Fruit fly (Drosophila melanogaster): ENCODE results near the gene Nnk.
"Not testable (repeated sequence)": the region's sequence is repeated elsewhere in the genome, so short reads cannot be mapped to it uniquely, and the experiment has no call there.

The Nnk gene

dm6 chr3R:17776952-17777407, 28.1 kb downstream of the Nnk start:
- TF ChIP-seq Met (GFP tag; optimal IDR thresholded peaks at IDR 0.05), result no peak
- TF ChIP-seq CG34406 (GFP tag; optimal IDR thresholded peaks at IDR 0.05), result no peak
- TF ChIP-seq svp (GFP tag), result peak; percentile 41
- no peak for TF ChIP-seq CG11902 (GFP tag; optimal IDR thresholded peaks at IDR 0.05)
- TF ChIP-seq CG3919 (GFP tag; optimal IDR thresholded peaks at IDR 0.05), result no peak
- TF ChIP-seq CG15336 (GFP tag; IDR thresholded peaks at IDR 0.05), result no peak
- TF ChIP-seq Hr4 (GFP tag; optimal IDR thresholded peaks at IDR 0.05), result peak; percentile 24
- TF ChIP-seq CG8632 (GFP tag; optimal IDR thresholded peaks at IDR 0.05), result no peak
- TF ChIP-seq CG8319 (GFP tag; optimal IDR thresholded peaks at IDR 0.05), result no peak
- no peak for TF ChIP-seq vri (GFP tag; optimal IDR thresholded peaks at IDR 0.05)
- TF ChIP-seq Eip78C (GFP tag), result peak; percentile 57
- no peak for TF ChIP-seq CG1621 (tag; optimal IDR thresholded peaks at IDR 0.05)
- TF ChIP-seq Eip75B (GFP tag; optimal IDR thresholded peaks at IDR 0.05), result no peak
- TF ChIP-seq CG6163 (GFP tag; IDR thresholded peaks at IDR 0.05), result 0 out of 3 replicates have a peak, but pooled peaks have one; percentile 32
- no peak for TF ChIP-seq CG6276 (GFP tag; optimal IDR thresholded peaks at IDR 0.05)
- TF ChIP-seq CG32006 (GFP tag; optimal IDR thresholded peaks at IDR 0.05), result peak; percentile 29
- peak; percentile 2 for TF ChIP-seq CG10631 (GFP tag; optimal IDR thresholded peaks at IDR 0.05)
- no peak for TF ChIP-seq Sox15 (GFP tag; optimal IDR thresholded peaks at IDR 0.05)
- no peak for TF ChIP-seq achi (GFP tag; optimal IDR thresholded peaks at IDR 0.05)

DNA sequence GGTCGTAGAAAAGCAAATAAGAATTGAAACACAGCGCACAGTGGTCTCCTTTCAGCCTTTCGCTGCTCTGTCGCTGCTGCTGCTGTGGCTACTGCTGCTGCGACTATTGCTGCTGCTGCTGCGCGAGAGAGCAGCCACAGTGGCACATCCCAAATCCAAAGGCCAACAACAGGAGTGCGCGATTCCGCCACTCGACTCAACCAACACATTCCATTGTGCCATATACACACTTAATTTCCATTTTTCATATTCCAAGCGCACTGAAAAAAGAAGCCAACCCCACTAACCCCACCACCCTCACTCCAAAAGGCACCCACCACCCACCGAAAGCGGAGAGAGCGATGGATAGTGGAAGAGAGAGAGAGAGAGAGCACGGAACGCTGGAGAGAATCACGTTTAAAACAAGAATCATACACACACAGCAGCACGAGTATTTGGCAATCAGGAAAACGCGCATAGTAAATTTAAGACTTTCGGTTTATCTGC, 28.9 kb downstream of the Nnk start:
- 0 out of 3 replicates have a peak, but pooled peaks have one; percentile 25 for TF ChIP-seq CG6163 (GFP tag; IDR thresholded peaks at IDR 0.05)
- TF ChIP-seq CG10631 (GFP tag; optimal IDR thresholded peaks at IDR 0.05), result no peak

DNA sequence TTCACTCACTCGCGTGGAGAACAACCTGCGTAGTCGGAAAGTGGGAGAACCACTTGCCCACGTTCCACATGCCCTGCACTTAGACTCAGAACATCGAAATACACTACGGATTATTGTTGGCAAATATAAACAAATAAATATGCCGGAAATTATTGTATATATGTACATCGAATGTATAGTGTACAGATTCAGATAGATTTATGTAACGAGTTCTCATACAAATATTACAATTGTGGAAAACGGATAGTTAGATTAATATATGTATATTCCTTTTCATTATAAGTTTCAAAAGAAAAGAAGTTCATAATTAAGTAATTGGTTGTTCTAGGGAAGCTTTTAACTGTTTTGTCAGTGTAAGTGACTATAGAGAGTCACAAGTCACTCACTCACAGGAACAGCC, 30.5 kb downstream of the Nnk start:
- TF ChIP-seq CG16779 (tag; optimal IDR thresholded peaks at IDR 0.05) (no peak), CG8319 (GFP tag; optimal IDR thresholded peaks at IDR 0.05) (no peak), CG31627 (GFP tag; optimal IDR thresholded peaks at IDR 0.05) (no peak), CG10631 (GFP tag; optimal IDR thresholded peaks at IDR 0.05) (peak; percentile 27), Eip78C (GFP tag) (peak; percentile 38), Eip75B (GFP tag; optimal IDR thresholded peaks at IDR 0.05) (peak; percentile 3), Smox (GFP tag; optimal IDR thresholded peaks at IDR 0.05) (no peak), CG15336 (GFP tag; IDR thresholded peaks at IDR 0.05) (peak; percentile 28; the same call in 1 of the 2 replicates), achi (GFP tag; optimal IDR thresholded peaks at IDR 0.05) (peak; percentile 14), CG32006 (GFP tag; optimal IDR thresholded peaks at IDR 0.05) (peak; percentile 47), CG6854 (GFP tag; optimal IDR thresholded peaks at IDR 0.05) (no peak), CG3919 (GFP tag; optimal IDR thresholded peaks at IDR 0.05) (peak; percentile 32), CG10669 (GFP tag; optimal IDR thresholded peaks at IDR 0.05) (peak; percentile 23), OdsH (GFP tag; optimal IDR thresholded peaks at IDR 0.05) (peak; percentile 9), acj6 (GFP tag; optimal IDR thresholded peaks at IDR 0.05) (peak; percentile 4), CG4318 (GFP tag; optimal IDR thresholded peaks at IDR 0.05) (peak; percentile 4)

DNA sequence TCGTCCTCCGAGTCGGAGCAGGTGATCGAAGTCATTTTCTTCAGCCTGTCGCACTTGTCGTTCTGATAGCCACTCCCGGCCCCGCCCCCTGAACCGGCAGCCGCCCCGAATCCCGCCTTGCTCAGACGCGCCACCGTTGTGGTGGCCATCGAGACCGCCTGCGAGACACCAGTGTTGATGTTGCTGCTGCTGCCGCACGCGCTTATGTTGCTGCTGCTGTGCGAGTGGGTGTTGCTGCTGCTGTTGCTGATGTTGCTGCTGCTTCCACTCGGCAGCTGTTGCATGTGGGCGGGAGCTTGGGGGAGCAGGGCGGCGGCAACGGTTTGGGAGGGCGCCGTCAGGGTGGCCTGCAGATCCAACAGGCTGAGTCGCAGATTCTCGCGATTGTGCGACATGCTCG, 31.2 kb downstream of the Nnk start:
- TF ChIP-seq lz (GFP tag; optimal IDR thresholded peaks at IDR 0.05) (no peak), pdm3 (GFP tag; optimal IDR thresholded peaks at IDR 0.05) (no peak), fd85E (GFP tag; optimal IDR thresholded peaks at IDR 0.05) (no peak), Eip93F (GFP tag; optimal IDR thresholded peaks at IDR 0.05) (no peak), Sox102F (GFP tag; optimal IDR thresholded peaks at IDR 0.05) (no peak), CG31627 (GFP tag; optimal IDR thresholded peaks at IDR 0.05) (no peak), svp (GFP tag) (no peak), CG6854 (GFP tag; optimal IDR thresholded peaks at IDR 0.05) (no peak), CG15336 (GFP tag; IDR thresholded peaks at IDR 0.05) (no peak), CG8632 (GFP tag; optimal IDR thresholded peaks at IDR 0.05) (no peak), Met (GFP tag; optimal IDR thresholded peaks at IDR 0.05) (no peak)

DNA sequence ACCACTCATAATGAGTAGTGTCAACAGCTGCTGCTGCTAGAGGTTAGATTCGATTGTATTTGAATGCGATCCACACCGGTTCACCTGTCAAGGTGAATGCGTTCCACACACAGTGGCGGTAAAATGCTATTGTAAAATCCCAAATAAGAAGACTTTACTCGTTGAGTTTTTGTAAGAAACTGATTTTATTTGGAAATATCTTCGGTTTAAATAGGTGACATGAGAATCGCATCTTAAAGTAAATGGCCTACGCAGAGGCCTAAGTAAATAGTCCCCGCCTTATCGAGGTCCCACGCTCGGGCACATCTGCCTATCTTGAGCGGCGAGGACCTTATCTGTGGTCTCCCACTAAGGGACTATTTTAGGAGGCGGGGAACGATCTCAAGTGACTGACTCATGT, 42.0 kb downstream of the Nnk start, which contains the start of gene TyrR:
Gene TyrR, minus strand, starts transcription at position 101 of the 400 bp plus-strand sequence.
- TF ChIP-seq CG6808, CG6854, spab (GFP tag; optimal IDR thresholded peaks at IDR 0.05): not testable (repeated sequence)
